Worm (Caenorhabditis elegans) whole organism, L1 larva: ENCODE measurements around the gene grd-7.

Source experiments
- C16A3.4 ChIP-seq: fragments of 150-350 bp; optimal IDR thresholded peaks from 2 replicates; lab custom pipeline; 2014; ENCODE audit warnings: missing biosample characterization, missing genetic modification characterization
- C34B4.2 ChIP-seq: sonication (generic microtip); optimal IDR thresholded peaks from 2 replicates; lab custom pipeline; 2017; ENCODE audit warnings: mild to moderate bottlenecking, missing genetic modification characterization, missing compliant biosample characterization
- Y116A8C.19 ChIP-seq: sonication (generic microtip); optimal IDR thresholded peaks from 2 replicates; lab custom pipeline; 2016; ENCODE audit warnings: missing compliant biosample characterization, missing genetic modification characterization, borderline replicate concordance
- blmp-1 ChIP-seq: fragments of 150-350 bp; optimal IDR thresholded peaks from 2 replicates; lab custom pipeline; 2014; ENCODE audit warnings: missing biosample characterization, missing genetic modification characterization
- ceh-90 ChIP-seq: sonication (generic microtip); optimal IDR thresholded peaks from 2 replicates; lab custom pipeline; 2016; ENCODE audit warnings: missing genetic modification characterization, missing compliant biosample characterization
- dpl-1 ChIP-seq, 3 experiments: fragments of 150-350 bp in 2 of 3; sonication (generic microtip) in 1 of 3; optimal IDR thresholded peaks; 2 replicates each; lab custom pipeline; 2014 to 2017; ENCODE audit warnings: missing biosample characterization in 3 of 3, missing genetic modification characterization in 3 of 3, missing genetic modification reagents in 3 of 3
- dsc-1 ChIP-seq: sonication (generic microtip); optimal IDR thresholded peaks from 2 replicates; lab custom pipeline; 2016; ENCODE audit warnings: mild to moderate bottlenecking, missing genetic modification characterization, missing compliant biosample characterization
- efl-1 ChIP-seq, 4 experiments: fragments of 150-350 bp; optimal IDR thresholded peaks in 3 of 4; peaks in 1 of 4; 1 replicate in 1 of 4; 2 replicates in 3 of 4; lab custom pipeline; 2014; ENCODE audit warnings: missing biosample characterization in 2 of 4, missing genetic modification characterization in 2 of 4, missing genetic modification reagents in 2 of 4
- egl-13 ChIP-seq: sonication (generic microtip); optimal IDR thresholded peaks from 2 replicates; lab custom pipeline; 2016; ENCODE audit warnings: missing genotype, missing genetic modification reagents, missing genetic modification characterization, missing compliant biosample characterization
- egl-27 ChIP-seq, 2 experiments: fragments of 150-350 bp in 1 of 2; sonication (generic microtip); optimal IDR thresholded peaks; 3 replicates each; lab custom pipeline; 2017 to 2018; ENCODE audit warnings: missing biosample characterization in 2 of 2, missing genetic modification characterization in 2 of 2, missing genetic modification reagents in 2 of 2
- elt-3 ChIP-seq, 6 experiments: fragments of 150-350 bp in 1 of 6; sonication (generic microtip); optimal IDR thresholded peaks; 2 replicates each; lab custom pipeline; 2017 to 2018; ENCODE audit warnings: missing biosample characterization in 6 of 6, missing genetic modification characterization in 6 of 6, inconsistent platforms in 1 of 6
- fkh-10 ChIP-seq: sonication (generic microtip); optimal IDR thresholded peaks from 2 replicates; lab custom pipeline; 2017; ENCODE audit warnings: missing biosample characterization, missing genetic modification reagents, missing genetic modification characterization
- fkh-4 ChIP-seq: sonication (generic microtip); optimal IDR thresholded peaks from 2 replicates; lab custom pipeline; 2016; ENCODE audit warnings: missing compliant biosample characterization, missing genetic modification characterization, borderline replicate concordance
- fkh-8 ChIP-seq: sonication (generic microtip); optimal IDR thresholded peaks from 2 replicates; lab custom pipeline; 2016; ENCODE audit warnings: mild to moderate bottlenecking, missing genetic modification characterization, missing compliant biosample characterization
- fos-1 ChIP-seq: fragments of 150-350 bp; optimal IDR thresholded peaks from 2 replicates; lab custom pipeline; 2014; ENCODE audit warnings: missing biosample characterization, missing genetic modification characterization
- grh-1 ChIP-seq: fragments of 200-800 bp; sonication (Bioruptor generic); IDR thresholded peaks from 2 replicates; pipeline ENCODE4 v1.3.6; 2022; ENCODE audit warnings: missing genetic modification reagents, missing genetic modification characterization, missing compliant biosample characterization
- hpl-2 ChIP-seq: fragments of 150-350 bp; optimal IDR thresholded peaks from 2 replicates; lab custom pipeline; 2014; ENCODE audit warnings: missing biosample characterization, missing genetic modification reagents, missing genetic modification characterization
- irx-1 ChIP-seq: sonication (generic microtip); optimal IDR thresholded peaks from 2 replicates; lab custom pipeline; 2016; ENCODE audit warnings: missing genetic modification characterization, missing compliant biosample characterization
- jun-1 ChIP-seq: fragments of 150-350 bp; optimal IDR thresholded peaks from 2 replicates; lab custom pipeline; 2014; ENCODE audit warnings: missing biosample characterization, missing genetic modification reagents, missing genetic modification characterization
- lin-13 ChIP-seq: fragments of 150-350 bp; optimal IDR thresholded peaks from 2 replicates; lab custom pipeline; 2014; ENCODE audit warnings: missing biosample characterization, missing genetic modification reagents, missing genetic modification characterization
- lin-14 ChIP-seq: fragments of 200-800 bp; sonication (Bioruptor generic); optimal IDR thresholded peaks from 2 replicates; lab custom pipeline; 2018; ENCODE audit warnings: mild to moderate bottlenecking, missing genetic modification characterization, moderate library complexity, missing compliant biosample characterization
- lin-35 ChIP-seq, 2 experiments: fragments of 150-350 bp; optimal IDR thresholded peaks; 2 replicates each; lab custom pipeline; 2014; ENCODE audit warnings: missing biosample characterization in 2 of 2, missing genetic modification characterization in 2 of 2, missing genetic modification reagents in 2 of 2
- lin-39 ChIP-seq: fragments of 150-350 bp; optimal IDR thresholded peaks from 2 replicates; lab custom pipeline; 2014; ENCODE audit warnings: missing biosample characterization, missing genetic modification reagents, missing genetic modification characterization
- lir-3 ChIP-seq: sonication (generic microtip); optimal IDR thresholded peaks from 2 replicates; lab custom pipeline; 2016; ENCODE audit warnings: mild to moderate bottlenecking, missing genetic modification characterization, moderate library complexity, missing compliant biosample characterization; ENCODE audit not compliant: poor library complexity
- lsy-2 ChIP-seq, 2 experiments: fragments of 150-350 bp; optimal IDR thresholded peaks; 2 replicates each; lab custom pipeline; 2014; ENCODE audit warnings: missing biosample characterization in 2 of 2, missing genetic modification characterization in 2 of 2
- mab-9 ChIP-seq: fragments of 200-800 bp; sonication (Bioruptor generic); IDR thresholded peaks from 2 replicates; pipeline ENCODE4 v1.3.6; 2022; ENCODE audit warnings: missing genetic modification reagents, missing genetic modification characterization, missing compliant biosample characterization
- mep-1 ChIP-seq: fragments of 150-350 bp; optimal IDR thresholded peaks from 2 replicates; lab custom pipeline; 2014; ENCODE audit warnings: missing biosample characterization, missing genetic modification characterization
- nhr-11 ChIP-seq: fragments of 150-350 bp; optimal IDR thresholded peaks from 2 replicates; lab custom pipeline; 2014; ENCODE audit warnings: missing biosample characterization, missing genetic modification characterization
- nhr-19 ChIP-seq: fragments of 200-800 bp; sonication (Bioruptor generic); conservative IDR thresholded peaks from 2 replicates; pipeline ENCODE4 v1.3.6; 2022; ENCODE audit warnings: missing genetic modification characterization, missing compliant biosample characterization
- nhr-20 ChIP-seq: sonication (generic microtip); optimal IDR thresholded peaks from 2 replicates; lab custom pipeline; 2016; ENCODE audit warnings: mild to moderate bottlenecking, missing genetic modification characterization, missing compliant biosample characterization
- nhr-237 ChIP-seq: fragments of 150-350 bp; optimal IDR thresholded peaks from 2 replicates; lab custom pipeline; 2014; ENCODE audit warnings: missing biosample characterization, missing genetic modification characterization
- nhr-28 ChIP-seq: fragments of 150-350 bp; optimal IDR thresholded peaks from 2 replicates; lab custom pipeline; 2014; ENCODE audit warnings: missing biosample characterization, missing genetic modification characterization
- nhr-71 ChIP-seq: sonication (generic microtip); optimal IDR thresholded peaks from 2 replicates; lab custom pipeline; 2016; ENCODE audit warnings: mild to moderate bottlenecking, missing genetic modification characterization, moderate library complexity, missing compliant biosample characterization
- nhr-85 ChIP-seq: sonication (generic microtip); peaks from one replicate; lab custom pipeline; 2016; ENCODE audit warnings: missing genetic modification characterization, inconsistent platforms, missing compliant biosample characterization
- nhr-90 ChIP-seq: sonication (generic microtip); optimal IDR thresholded peaks from 2 replicates; lab custom pipeline; 2016; ENCODE audit warnings: mild to moderate bottlenecking, missing genetic modification characterization, missing compliant biosample characterization; ENCODE audit not compliant: poor library complexity
- rnt-1 ChIP-seq: sonication (generic microtip); optimal IDR thresholded peaks from 2 replicates; lab custom pipeline; 2016; ENCODE audit warnings: mild to moderate bottlenecking, missing genetic modification characterization, moderate library complexity, missing compliant biosample characterization
- skn-1 ChIP-seq: fragments of 150-350 bp; optimal IDR thresholded peaks from 2 replicates; lab custom pipeline; 2014; ENCODE audit warnings: missing biosample characterization, missing genetic modification characterization
- snu-23 ChIP-seq: sonication (generic microtip); optimal IDR thresholded peaks from 2 replicates; lab custom pipeline; 2016; ENCODE audit warnings: missing genetic modification characterization, missing compliant biosample characterization
- sox-4 ChIP-seq: sonication (generic microtip); optimal IDR thresholded peaks from 2 replicates; lab custom pipeline; 2016; ENCODE audit warnings: missing genetic modification characterization, missing compliant biosample characterization
- swsn-7 ChIP-seq: sonication (generic microtip); optimal IDR thresholded peaks from 2 replicates; lab custom pipeline; 2016; ENCODE audit warnings: missing genetic modification characterization, missing compliant biosample characterization
- tbx-2 ChIP-seq: sonication (generic microtip); optimal IDR thresholded peaks from 2 replicates; lab custom pipeline; 2016; ENCODE audit warnings: missing genetic modification characterization, missing compliant biosample characterization
- tlp-1 ChIP-seq: fragments of 150-350 bp; optimal IDR thresholded peaks from 2 replicates; lab custom pipeline; 2014; ENCODE audit warnings: missing biosample characterization, missing genetic modification characterization
- unc-130 ChIP-seq: fragments of 150-350 bp; optimal IDR thresholded peaks from 2 replicates; lab custom pipeline; 2017; ENCODE audit warnings: missing biosample characterization, missing genetic modification characterization, inconsistent platforms
- unc-62 ChIP-seq: fragments of 150-350 bp; optimal IDR thresholded peaks from 2 replicates; lab custom pipeline; 2014; ENCODE audit warnings: missing biosample characterization, missing genetic modification reagents, missing genetic modification characterization
- unc-86 ChIP-seq: sonication (generic microtip); optimal IDR thresholded peaks from 2 replicates; lab custom pipeline; 2016; ENCODE audit warnings: missing genetic modification characterization, missing compliant biosample characterization
- xbp-1 ChIP-seq: sonication (generic microtip); optimal IDR thresholded peaks from 2 replicates; lab custom pipeline; 2016; ENCODE audit warnings: missing genetic modification characterization, missing compliant biosample characterization
- zag-1 ChIP-seq: fragments of 150-350 bp; optimal IDR thresholded peaks from 2 replicates; lab custom pipeline; 2014; ENCODE audit warnings: missing biosample characterization, missing genetic modification characterization
- ztf-11 ChIP-seq, 2 experiments: sonication (generic microtip); optimal IDR thresholded peaks; 2 replicates each; lab custom pipeline; 2016 to 2017; ENCODE audit warnings: missing genetic modification characterization in 2 of 2, missing biosample characterization in 1 of 2, missing compliant biosample characterization in 1 of 2
- ztf-4 ChIP-seq: fragments of 150-350 bp; optimal IDR thresholded peaks from 2 replicates; lab custom pipeline; 2014; ENCODE audit warnings: missing biosample characterization, missing genetic modification characterization

The grd-7 gene

DNA sequence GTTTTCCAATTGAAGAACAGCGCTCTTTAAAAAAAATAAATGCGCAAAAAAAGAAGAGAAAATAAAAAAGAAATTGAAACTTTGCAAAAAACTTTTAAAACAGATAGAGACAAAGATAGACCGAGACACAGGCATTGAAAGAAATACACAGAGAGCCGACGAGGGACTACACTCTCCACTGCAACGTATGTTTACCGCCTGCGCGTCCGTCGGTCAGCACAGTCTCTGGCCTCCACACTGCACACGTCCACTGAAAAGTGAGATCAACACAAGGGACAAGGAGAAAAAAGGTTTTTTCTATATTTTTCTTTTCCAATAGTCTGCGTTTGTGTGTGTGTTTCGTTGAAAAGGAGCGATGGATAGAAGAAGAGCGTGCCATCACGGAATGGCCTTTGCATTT is 37.2 kb upstream of the grd-7 start (continued):
- peak; percentile 84 for TF ChIP-seq nhr-20 (tag; lab: Kevin White, UChicago)
- no peak for TF ChIP-seq dsc-1 (tag; lab: Kevin White, UChicago)
- TF ChIP-seq Y116A8C.19 (tag; lab: Kevin White, UChicago): no peak
- TF ChIP-seq C34B4.2 (tag; lab: Kevin White, UChicago): no peak
- TF ChIP-seq fkh-4 (tag; lab: Kevin White, UChicago): no peak
- TF ChIP-seq C16A3.4: no peak
- no peak for TF ChIP-seq grh-1
- TF ChIP-seq snu-23: peak; percentile 85
- no peak for TF ChIP-seq ztf-4 (tag; lab: Kevin White, UChicago)
- peak; percentile 14 for TF ChIP-seq fkh-8 (tag; lab: Kevin White, UChicago)
- no peak for TF ChIP-seq hpl-2 (GFP tag; lab: Kevin White, UChicago)
- TF ChIP-seq lin-14 (GFP tag; lab: Kevin White, UChicago): peak; percentile 97
- peak; percentile 13 for TF ChIP-seq fkh-10 (GFP tag; lab: Kevin White, UChicago)
- peak; percentile 27 for TF ChIP-seq skn-1
- TF ChIP-seq mep-1: peak; percentile 58
- TF ChIP-seq ceh-90 (tag; lab: Kevin White, UChicago): no peak
- peak; percentile 65 for TF ChIP-seq swsn-7
- no peak for TF ChIP-seq nhr-11 (tag; lab: Kevin White, UChicago)
- peak in 3 of 6 experiments; percentile 14 to 65 (median 49) for TF ChIP-seq elt-3 (tag; optimal IDR thresholded peaks at IDR 0.05; lab: Kevin White, UChicago)

DNA sequence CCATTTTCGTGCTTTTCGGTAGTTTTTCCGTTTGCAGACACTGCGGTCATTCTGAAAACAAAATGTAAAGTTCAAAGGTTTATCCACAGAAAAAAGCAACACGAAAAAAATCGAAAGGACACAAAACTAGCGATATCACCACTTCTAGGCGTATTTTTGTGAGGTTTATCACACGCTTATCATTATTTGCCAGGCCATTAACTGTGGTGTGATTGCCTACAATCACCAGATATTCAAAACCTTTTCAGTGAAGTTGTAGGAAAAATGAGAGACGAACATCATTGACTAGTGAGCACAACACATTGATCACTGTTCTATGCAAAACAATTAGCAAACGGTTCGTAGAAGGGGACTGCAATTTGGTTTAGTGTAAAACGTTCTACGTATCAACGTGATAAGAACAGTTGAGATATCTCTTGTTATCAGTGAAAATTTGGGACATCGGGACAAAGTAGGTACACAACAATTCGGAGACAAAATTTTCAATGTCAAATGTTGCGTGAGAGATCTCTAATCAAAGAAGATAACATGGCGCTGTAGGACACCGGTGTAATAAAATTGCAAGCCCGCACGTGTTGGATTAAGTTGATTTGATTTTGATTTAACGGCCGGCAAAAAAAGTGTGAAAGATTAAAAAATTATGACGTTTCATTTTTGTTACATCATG is 36.4 kb upstream of the grd-7 start, which contains the start of gene sur-5:
Gene sur-5 (minus strand): TSS at position 51 of the 667 bp plus-strand sequence.
- TF ChIP-seq jun-1 (tag; lab: Kevin White, UChicago): no peak
- no peak for TF ChIP-seq unc-62
- TF ChIP-seq lir-3 (tag; lab: Kevin White, UChicago): peak; percentile 2
- TF ChIP-seq nhr-237 (tag; lab: Kevin White, UChicago): no peak
- TF ChIP-seq tbx-2: no peak
- TF ChIP-seq fos-1 (tag; lab: Kevin White, UChicago): no peak
- peak; percentile 12; the same call in 1 of the 2 replicates for TF ChIP-seq nhr-19
- TF ChIP-seq efl-1 (optimal IDR thresholded peaks at IDR 0.05; lab: Kevin White, UChicago): no peak
- TF ChIP-seq efl-1 (GFP tag; optimal IDR thresholded peaks at IDR 0.05 in 1 of 2; lab: Kevin White, UChicago): peak in 1 of 2 experiments; percentile 87
- no peak for TF ChIP-seq irx-1
- TF ChIP-seq mab-9 (GFP tag; lab: Robert Waterston, UW): no peak
- no peak for TF ChIP-seq dpl-1 (GFP tag; optimal IDR thresholded peaks at IDR 0.05; lab: Kevin White, UChicago)
- no peak for TF ChIP-seq lin-39 (tag; lab: Kevin White, UChicago)
- peak; percentile 1 for TF ChIP-seq rnt-1 (tag; lab: Kevin White, UChicago)
- TF ChIP-seq Y116A8C.19 (tag; lab: Kevin White, UChicago): no peak
- TF ChIP-seq nhr-90 (tag; lab: Kevin White, UChicago): no peak
- TF ChIP-seq lsy-2 (tag; optimal IDR thresholded peaks at IDR 0.05; lab: Kevin White, UChicago): no peak
- no peak for TF ChIP-seq xbp-1 (tag; lab: Kevin White, UChicago)
- no peak for TF ChIP-seq unc-86
- TF ChIP-seq nhr-85 (tag; lab: Kevin White, UChicago): peak; percentile 78
- no peak for TF ChIP-seq zag-1
- no peak for TF ChIP-seq lin-13 (GFP tag; lab: Kevin White, UChicago)
- TF ChIP-seq skn-1: no peak
- no peak for TF ChIP-seq grh-1
- TF ChIP-seq sox-4 (tag; lab: Kevin White, UChicago): no peak
- peak; percentile 17 for TF ChIP-seq unc-130 (tag; lab: Kevin White, UChicago)
- no peak for TF ChIP-seq nhr-28 (tag; lab: Kevin White, UChicago)
- peak; percentile 72 for TF ChIP-seq nhr-71 (tag; lab: Kevin White, UChicago)
- TF ChIP-seq nhr-11 (tag; lab: Kevin White, UChicago): no peak
- TF ChIP-seq fkh-8 (tag; lab: Kevin White, UChicago): no peak
- peak; percentile 77 for TF ChIP-seq lin-14 (GFP tag; lab: Kevin White, UChicago)
- no peak for TF ChIP-seq ztf-4 (tag; lab: Kevin White, UChicago)
- TF ChIP-seq lin-35 (GFP tag; optimal IDR thresholded peaks at IDR 0.05; lab: Kevin White, UChicago): peak in 1 of 2 experiments; percentile 28
- no peak for TF ChIP-seq egl-27 (tag; optimal IDR thresholded peaks at IDR 0.05; lab: Kevin White, UChicago)
- no peak for TF ChIP-seq tlp-1 (tag; lab: Kevin White, UChicago)
- TF ChIP-seq egl-13 (tag; lab: Kevin White, UChicago): no peak
- peak; percentile 77 for TF ChIP-seq blmp-1
- TF ChIP-seq ztf-11 (tag; optimal IDR thresholded peaks at IDR 0.05; lab: Kevin White, UChicago): no peak
- TF ChIP-seq nhr-20 (tag; lab: Kevin White, UChicago): peak; percentile 61
- TF ChIP-seq snu-23: peak; percentile 26
